Worm (Caenorhabditis elegans): ENCODE data around the gene uev-2.

The uev-2 gene

ce11 chrIII:5588746-5589145, 5.8 kb downstream of the uev-2 start (continued):
- TF ChIP-seq ekl-4 (GFP tag; IDR thresholded peaks at IDR 0.05) (no peak), lsl-1 (GFP tag; optimal IDR thresholded peaks at IDR 0.05) (peak; percentile 24), ztf-25 (GFP tag; IDR thresholded peaks at IDR 0.05) (no peak), lin-40 (tag; optimal IDR thresholded peaks at IDR 0.05) (no peak), sea-2 (GFP tag; IDR thresholded peaks at IDR 0.05) (no peak), Y53F4B.3 (GFP tag; IDR thresholded peaks at IDR 0.05) (no peak), nhr-120 (GFP tag; IDR thresholded peaks at IDR 0.05) (no peak), B0261.1 (tag; optimal IDR thresholded peaks at IDR 0.05) (no peak), ztf-3 (GFP tag; optimal IDR thresholded peaks at IDR 0.05) (no peak), hlh-26 (GFP tag; conservative IDR thresholded peaks at IDR 0.05) (no peak), ztf-26 (tag; optimal IDR thresholded peaks at IDR 0.05) (no peak), ceh-79 (tag; optimal IDR thresholded peaks at IDR 0.05) (no peak), ztf-6 (GFP tag; IDR thresholded peaks at IDR 0.05) (no peak), ama-1 (optimal IDR thresholded peaks at IDR 0.05) (no peak), ama-1 (GFP tag; optimal IDR thresholded peaks at IDR 0.05) (no peak), F52B5.7 (tag; optimal IDR thresholded peaks at IDR 0.05) (no peak)

- no peak for TF ChIP-seq pha-4 (tag; optimal IDR thresholded peaks at IDR 0.05)
- no peak for TF ChIP-seq ZK185.1 (tag; optimal IDR thresholded peaks at IDR 0.05; ENCODE audit: poor library complexity, severe bottlenecking)
- TF ChIP-seq dox-1 (GFP tag; IDR thresholded peaks at IDR 0.05): peak; percentile 66
- no peak for TF ChIP-seq egrh-3 (GFP tag; IDR thresholded peaks at IDR 0.05)
- TF ChIP-seq hmg-1.2 (GFP tag; IDR thresholded peaks at IDR 0.05): peak; percentile 86
- TF ChIP-seq mcd-1 (GFP tag; IDR thresholded peaks at IDR 0.05): peak; percentile 74
- TF ChIP-seq madf-8 (GFP tag; conservative IDR thresholded peaks at IDR 0.05): peak; percentile 31; the same call in 1 of the 2 replicates
- no peak for TF ChIP-seq ceh-27 (GFP tag; optimal IDR thresholded peaks at IDR 0.05)
- TF ChIP-seq F49E8.2 (tag; optimal IDR thresholded peaks at IDR 0.05; ENCODE audit: insufficient read depth): peak; percentile 21
- no peak for TF ChIP-seq snpc-1.3 (tag; optimal IDR thresholded peaks at IDR 0.05; ENCODE audit: insufficient read depth)
- TF ChIP-seq attf-5 (GFP tag; optimal IDR thresholded peaks at IDR 0.05): peak; percentile 63
- peak; percentile 40 for TF ChIP-seq efl-1 (GFP tag; optimal IDR thresholded peaks at IDR 0.05)
- no peak for TF ChIP-seq let-607 (tag; optimal IDR thresholded peaks at IDR 0.05)
- no peak for TF ChIP-seq nhr-120 (GFP tag; IDR thresholded peaks at IDR 0.05)
- TF ChIP-seq fkh-3 (tag; optimal IDR thresholded peaks at IDR 0.05): no peak
- peak; percentile 8 for TF ChIP-seq snpc-1.1 (tag; optimal IDR thresholded peaks at IDR 0.05; ENCODE audit: insufficient read depth)
- peak; percentile 59; the same call in 1 of the 2 replicates for TF ChIP-seq pbrm-1 (GFP tag; IDR thresholded peaks at IDR 0.05)
- TF ChIP-seq aptf-3 (GFP tag; IDR thresholded peaks at IDR 0.05): no peak
- TF ChIP-seq ceh-40 (GFP tag; IDR thresholded peaks at IDR 0.05): no peak
- TF ChIP-seq madf-3 (GFP tag; IDR thresholded peaks at IDR 0.05): no peak
- no peak for TF ChIP-seq nhr-27 (tag; optimal IDR thresholded peaks at IDR 0.05)
- peak; percentile 64 for TF ChIP-seq ceh-91 (GFP tag; IDR thresholded peaks at IDR 0.05)
- peak; percentile 20 for TF ChIP-seq nhr-80 (tag; optimal IDR thresholded peaks at IDR 0.05)
- TF ChIP-seq ztf-18 (tag; optimal IDR thresholded peaks at IDR 0.05): peak; percentile 4
- no peak for TF ChIP-seq ekl-4 (GFP tag; IDR thresholded peaks at IDR 0.05)
- TF ChIP-seq lin-54 (GFP tag; optimal IDR thresholded peaks at IDR 0.05): peak; percentile 64
- no peak for TF ChIP-seq rec-8 (tag; optimal IDR thresholded peaks at IDR 0.05)
- no peak for TF ChIP-seq ztf-26 (tag; optimal IDR thresholded peaks at IDR 0.05)
- TF ChIP-seq snpc-3.4 (tag; optimal IDR thresholded peaks at IDR 0.05): peak; percentile 56
- peak; percentile 47 for TF ChIP-seq F23B12.7 (tag; optimal IDR thresholded peaks at IDR 0.05; ENCODE audit: insufficient read depth)
- TF ChIP-seq F39B2.1 (GFP tag; IDR thresholded peaks at IDR 0.05): no peak
- no peak for TF ChIP-seq B0261.1 (tag; optimal IDR thresholded peaks at IDR 0.05)
- TF ChIP-seq unc-62 (GFP tag; optimal IDR thresholded peaks at IDR 0.05): no peak
- no peak for TF ChIP-seq Y79H2A.3 (GFP tag; conservative IDR thresholded peaks at IDR 0.05)
- peak; percentile 79 for TF ChIP-seq madf-6 (GFP tag; IDR thresholded peaks at IDR 0.05)
Observed at ce11 chrIII:5591668-5592149, 8.8 kb downstream of the uev-2 start, which contains the start of the genes ddx-15 and ucr-1. TSS of gene ddx-15 (minus strand) at chrIII:5591718. TSS of gene ucr-1 (plus strand) at chrIII:5592135.
